Worm (Caenorhabditis elegans): ENCODE data around the gene nhr-125.

ce11 chrV:4346799-4347198 lies 21.5 kb upstream of the nhr-125 start, which contains the start of gene mcm-7:
- TF ChIP-seq nhr-237 (tag; optimal IDR thresholded peaks at IDR 0.05) (no peak), nhr-12 (tag; optimal IDR thresholded peaks at IDR 0.05) (no peak), lin-39 (tag; optimal IDR thresholded peaks at IDR 0.05) (no peak)
